Fruit fly (Drosophila melanogaster): ENCODE results near the gene CG43135.

DNA sequence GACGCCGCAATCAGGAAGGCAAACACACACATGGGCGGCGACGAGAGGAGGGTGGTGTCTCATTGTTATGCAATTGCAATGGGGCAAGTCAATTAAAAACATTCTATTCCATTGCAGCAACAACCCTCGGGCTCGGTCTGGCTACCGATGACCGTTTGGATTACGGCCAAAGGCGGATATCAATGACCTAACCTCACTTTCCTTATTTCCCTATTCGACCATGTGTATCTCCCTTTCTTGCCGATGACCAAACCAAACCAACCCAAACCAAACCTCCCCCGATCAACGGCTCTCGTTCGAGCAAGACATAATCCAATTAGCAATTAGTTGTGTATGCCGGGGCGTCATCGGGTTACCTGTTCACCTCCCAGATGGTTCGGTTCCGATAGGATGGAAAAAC is 49.4 kb upstream of the CG43135 start:
- no peak for TF ChIP-seq psq (GFP tag; optimal IDR thresholded peaks at IDR 0.05)
- no peak for TF ChIP-seq Rel (GFP tag; optimal IDR thresholded peaks at IDR 0.05)
- TF ChIP-seq Rel (tag; optimal IDR thresholded peaks at IDR 0.05): no peak
- no peak for TF ChIP-seq HLH106 (tag; optimal IDR thresholded peaks at IDR 0.05)
- TF ChIP-seq foxo (GFP tag; optimal IDR thresholded peaks at IDR 0.05): no peak
- no peak for TF ChIP-seq dl (GFP tag; optimal IDR thresholded peaks at IDR 0.05; ENCODE audit: insufficient read depth in 1 of 2, partially characterized antibody in 2 of 2)
- no peak for TF ChIP-seq br (GFP tag; optimal IDR thresholded peaks at IDR 0.05)
